Worm (Caenorhabditis elegans) whole organism, late embryonic: ENCODE measurements around the gene gcsh-1.

Experiments
- dmd-4 ChIP-seq: sonication (generic microtip); optimal IDR thresholded peaks from 2 replicates; lab custom pipeline; 2016; ENCODE audit warnings: borderline replicate concordance, missing genetic modification characterization, missing compliant biosample characterization
- pat-9 ChIP-seq: fragments of 200-800 bp; sonication (Bioruptor generic); optimal IDR thresholded peaks from 2 replicates; lab custom pipeline; 2018; ENCODE audit warnings: mild to moderate bottlenecking, missing genetic modification characterization, moderate library complexity, missing compliant biosample characterization
- sdc-2 ChIP-seq: sonication (generic microtip); optimal IDR thresholded peaks from 2 replicates; lab custom pipeline; 2016; ENCODE audit warnings: missing genotype, missing genetic modification characterization, missing compliant biosample characterization
- unc-86 ChIP-seq: sonication (generic microtip); optimal IDR thresholded peaks from 2 replicates; lab custom pipeline; 2016; ENCODE audit warnings: missing genetic modification characterization, missing compliant biosample characterization

DNA sequence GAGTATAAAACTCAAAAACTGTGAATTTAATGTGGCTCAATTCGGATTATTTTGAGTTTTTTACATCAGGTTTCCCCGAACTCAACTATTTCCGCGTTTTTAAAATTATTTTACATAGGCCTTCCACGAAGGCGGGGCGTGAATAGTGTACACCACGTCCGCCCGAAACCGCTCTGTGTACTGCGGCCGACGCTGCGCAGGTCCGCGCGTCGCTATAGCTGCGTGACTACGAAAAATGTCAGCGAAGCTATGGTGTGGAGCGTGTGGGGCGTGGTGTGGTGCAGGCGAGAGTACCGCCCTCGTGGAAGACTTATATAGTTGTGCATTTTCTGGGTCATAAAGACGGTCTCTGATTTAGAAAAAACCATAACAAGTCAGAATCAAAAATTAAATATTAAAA, 3.0 kb upstream of the gcsh-1 start:
- no peak for TF ChIP-seq unc-86
- no peak for TF ChIP-seq dmd-4
- TF ChIP-seq sdc-2 (tag; lab: Kevin White, UChicago), result no peak
- no peak for TF ChIP-seq pat-9
